Fruit fly (Drosophila melanogaster) whole organism, embryonic: ENCODE measurements around the gene CG14096.
A peak's percentile ranks its signal among the peaks of the same experiment; 100 is the strongest.

ENCODE experiments used
- CG10543 ChIP-seq: fragments of 200-800 bp; sonication (Bioruptor generic); optimal IDR thresholded peaks from 3 replicates; lab custom pipeline; 2017; ENCODE audit warnings: missing biosample characterization, mild to moderate bottlenecking, missing genetic modification characterization, moderate library complexity
- CG12071 ChIP-seq: fragments of 200-800 bp; sonication (Bioruptor generic); optimal IDR thresholded peaks from 3 replicates; lab custom pipeline; 2018; ENCODE audit warnings: missing biosample characterization, mild to moderate bottlenecking, missing genetic modification characterization
- CG14710 ChIP-seq: fragments of 200-800 bp; sonication (Bioruptor generic); optimal IDR thresholded peaks from 3 replicates; lab custom pipeline; 2019; ENCODE audit warnings: missing biosample characterization, mild to moderate bottlenecking, missing genetic modification characterization, moderate library complexity
- CG15601 ChIP-seq: fragments of 200-800 bp; sonication (Bioruptor generic); optimal IDR thresholded peaks from 3 replicates; lab custom pipeline; 2019; ENCODE audit warnings: missing biosample characterization, mild to moderate bottlenecking, missing genetic modification characterization, moderate library complexity
- CG16863 ChIP-seq: fragments of 200-800 bp; sonication (Bioruptor generic); optimal IDR thresholded peaks from 3 replicates; lab custom pipeline; 2016; ENCODE audit warnings: missing biosample characterization, missing genetic modification characterization
- CG17186 ChIP-seq: fragments of 200-800 bp; sonication (Bioruptor generic); optimal IDR thresholded peaks from 3 replicates; lab custom pipeline; 2017; ENCODE audit warnings: missing biosample characterization, missing genetic modification reagents, missing genetic modification characterization
- CG17568 ChIP-seq: fragments of 200-800 bp; sonication (Bioruptor generic); optimal IDR thresholded peaks from 2 replicates; lab custom pipeline; 2018; ENCODE audit warnings: missing biosample characterization, mild to moderate bottlenecking, missing genetic modification characterization, moderate library complexity
- CG2199 ChIP-seq: fragments of 200-800 bp; sonication (Bioruptor generic); IDR thresholded peaks from 3 replicates; pipeline ENCODE4 v1.3.6; 2022; ENCODE audit warnings: missing biosample characterization, missing genetic modification characterization
- CG3065 ChIP-seq: fragments of 200-800 bp; sonication (Bioruptor generic); optimal IDR thresholded peaks from 2 replicates; lab custom pipeline; 2016; ENCODE audit warnings: missing biosample characterization, missing genetic modification characterization
- CG31365 ChIP-seq: fragments of 200-800 bp; sonication (Bioruptor generic); optimal IDR thresholded peaks from 2 replicates; lab custom pipeline; 2018; ENCODE audit warnings: missing biosample characterization, mild to moderate bottlenecking, missing genetic modification characterization
- CG3281 ChIP-seq: fragments of 200-800 bp; sonication (Bioruptor generic); optimal IDR thresholded peaks from 3 replicates; lab custom pipeline; 2017; ENCODE audit warnings: missing biosample characterization, mild to moderate bottlenecking, missing genetic modification characterization
- CG6683 ChIP-seq: fragments of 200-800 bp; sonication (Bioruptor generic); optimal IDR thresholded peaks from 2 replicates; lab custom pipeline; 2017; ENCODE audit warnings: missing biosample characterization, mild to moderate bottlenecking, missing genetic modification characterization, missing genetic modification reagents
- CG7556 ChIP-seq: fragments of 200-800 bp; sonication (Bioruptor generic); optimal IDR thresholded peaks from 2 replicates; lab custom pipeline; 2017; ENCODE audit warnings: missing biosample characterization, mild to moderate bottlenecking, missing genetic modification characterization
- CG7963 ChIP-seq: fragments of 200-800 bp; sonication (Bioruptor generic); IDR thresholded peaks from 3 replicates; pipeline ENCODE4 v1.3.6; 2022; ENCODE audit warnings: missing biosample characterization, missing genetic modification characterization; ENCODE audit not compliant: partially characterized antibody
- CkIIα-i1 ChIP-seq: fragments of 200-800 bp; sonication (Bioruptor generic); IDR thresholded peaks from 2 replicates; pipeline ENCODE4 v1.3.6; 2022; ENCODE audit warnings: missing biosample characterization, missing genetic modification characterization
- Dfd ChIP-seq, 2 experiments: fragments of >200 bp; optimal IDR thresholded peaks; 2 replicates each; lab custom pipeline; 2017; ENCODE audit warnings: missing biosample characterization in 2 of 2, missing genetic modification characterization in 2 of 2
- Fer1 ChIP-seq: fragments of 200-800 bp; sonication (Bioruptor generic); optimal IDR thresholded peaks from 2 replicates; lab custom pipeline; 2017; ENCODE audit warnings: missing biosample characterization, mild to moderate bottlenecking, missing genetic modification characterization
- HHEX ChIP-seq: fragments of 200-800 bp; sonication (Bioruptor generic); optimal IDR thresholded peaks from 3 replicates; lab custom pipeline; 2017; ENCODE audit warnings: missing biosample characterization, mild to moderate bottlenecking, missing genetic modification characterization, missing genetic modification reagents
- HLH3B ChIP-seq: fragments of 200-800 bp; sonication (Bioruptor generic); IDR thresholded peaks from 2 replicates; pipeline ENCODE4 v1.3.6; 2022; ENCODE audit warnings: missing biosample characterization, missing genetic modification characterization
- Hand ChIP-seq: fragments of 200-800 bp; sonication (Bioruptor generic); optimal IDR thresholded peaks from 2 replicates; lab custom pipeline; 2017; ENCODE audit warnings: mild to moderate bottlenecking, missing biosample characterization, missing genetic modification reagents, missing genetic modification characterization
- HmgZ ChIP-seq: fragments of 200-800 bp; sonication (Bioruptor generic); optimal IDR thresholded peaks from 2 replicates; lab custom pipeline; 2018; ENCODE audit warnings: missing biosample characterization, mild to moderate bottlenecking, missing genetic modification characterization
- Kr ChIP-seq: fragments of 200-800 bp; sonication (Bioruptor generic); optimal IDR thresholded peaks from 2 replicates; lab custom pipeline; 2017; ENCODE audit warnings: missing biosample characterization, mild to moderate bottlenecking, missing genetic modification characterization
- Nf-YB ChIP-seq: fragments of 200-800 bp; sonication (Bioruptor generic); optimal IDR thresholded peaks from 3 replicates; lab custom pipeline; 2019; ENCODE audit warnings: missing biosample characterization, mild to moderate bottlenecking, missing genetic modification characterization, moderate library complexity
- PHDP ChIP-seq: fragments of 200-800 bp; sonication (Bioruptor generic); optimal IDR thresholded peaks from 3 replicates; lab custom pipeline; 2018; ENCODE audit warnings: missing biosample characterization, mild to moderate bottlenecking, missing genetic modification characterization, moderate library complexity
- Ptx1 ChIP-seq: fragments of 200-800 bp; sonication (Bioruptor generic); IDR thresholded peaks from 2 replicates; pipeline ENCODE4 v1.3.6; 2022; ENCODE audit warnings: missing biosample characterization, missing genetic modification characterization
- Ravus ChIP-seq: fragments of 200-800 bp; sonication (Bioruptor generic); IDR thresholded peaks from 2 replicates; pipeline ENCODE4 v1.3.6; 2022; ENCODE audit warnings: missing biosample characterization, missing genetic modification characterization
- az2 ChIP-seq: fragments of 200-800 bp; sonication (Bioruptor generic); optimal IDR thresholded peaks from 3 replicates; lab custom pipeline; 2016; ENCODE audit warnings: missing biosample characterization, missing genetic modification characterization
- bigmax ChIP-seq: fragments of 200-800 bp; sonication (Bioruptor generic); optimal IDR thresholded peaks from 2 replicates; lab custom pipeline; 2018; ENCODE audit warnings: missing biosample characterization, mild to moderate bottlenecking, missing genetic modification characterization
- br ChIP-seq: fragments of >200 bp; optimal IDR thresholded peaks from 2 replicates; lab custom pipeline; 2017
- chif ChIP-seq, 2 experiments: fragments of 200-800 bp; sonication (Bioruptor generic); optimal IDR thresholded peaks; 3 replicates each; lab custom pipeline; 2016; ENCODE audit warnings: missing biosample characterization in 2 of 2, missing genetic modification characterization in 2 of 2
- chinmo ChIP-seq: fragments of 200-800 bp; sonication (Bioruptor generic); IDR thresholded peaks from 4 replicates; pipeline ENCODE4 v1.3.6; 2022; ENCODE audit warnings: missing biosample characterization, missing genetic modification characterization; ENCODE audit not compliant: partially characterized antibody
- dmrt99B ChIP-seq: fragments of 200-800 bp; sonication (Bioruptor generic); optimal IDR thresholded peaks from 2 replicates; lab custom pipeline; 2018; ENCODE audit warnings: missing biosample characterization, mild to moderate bottlenecking, missing genetic modification characterization, moderate library complexity
- ewg ChIP-seq: fragments of 200-800 bp; sonication (Bioruptor generic); optimal IDR thresholded peaks from 3 replicates; lab custom pipeline; 2017; ENCODE audit warnings: mild to moderate bottlenecking, missing biosample characterization, missing genetic modification reagents, missing genetic modification characterization
- fd96Cb ChIP-seq: fragments of 200-800 bp; sonication (Bioruptor generic); optimal IDR thresholded peaks from 2 replicates; lab custom pipeline; 2018; ENCODE audit warnings: missing biosample characterization, mild to moderate bottlenecking, missing genetic modification characterization, moderate library complexity
- gem ChIP-seq: fragments of 200-800 bp; sonication (Bioruptor generic); optimal IDR thresholded peaks from 2 replicates; lab custom pipeline; 2019; ENCODE audit warnings: missing biosample characterization, mild to moderate bottlenecking, missing genetic modification characterization, moderate library complexity
- grn ChIP-seq: fragments of 200-800 bp; sonication (Bioruptor generic); optimal IDR thresholded peaks from 3 replicates; lab custom pipeline; 2017; ENCODE audit warnings: missing biosample characterization, missing genetic modification characterization
- lab ChIP-seq: fragments of 200-800 bp; sonication (Bioruptor generic); optimal IDR thresholded peaks from 3 replicates; lab custom pipeline; 2017; ENCODE audit warnings: missing biosample characterization, missing genetic modification characterization, mild to moderate bottlenecking, moderate library complexity, missing genetic modification reagents
- mirr ChIP-seq: fragments of 200-800 bp; sonication (Bioruptor generic); optimal IDR thresholded peaks from 3 replicates; lab custom pipeline; 2018; ENCODE audit warnings: missing biosample characterization, mild to moderate bottlenecking, missing genetic modification characterization
- nom ChIP-seq: fragments of 200-800 bp; sonication (Bioruptor generic); optimal IDR thresholded peaks from 2 replicates; lab custom pipeline; 2017; ENCODE audit warnings: missing biosample characterization, missing genetic modification characterization, mild to moderate bottlenecking, moderate library complexity, missing genetic modification reagents
- p53 ChIP-seq: fragments of 200-800 bp; sonication (Bioruptor generic); optimal IDR thresholded peaks from 2 replicates; lab custom pipeline; 2016; ENCODE audit warnings: missing biosample characterization, missing genetic modification characterization
- sens ChIP-seq: fragments of 200-800 bp; sonication (Bioruptor generic); peaks from one replicate; lab custom pipeline; 2016; ENCODE audit warnings: missing biosample characterization, missing genetic modification characterization
- sim ChIP-seq: fragments of 200-800 bp; sonication (Bioruptor generic); IDR thresholded peaks from 2 replicates; pipeline ENCODE4 v1.3.6; 2022; ENCODE audit warnings: missing biosample characterization, missing genetic modification characterization
- sima ChIP-seq: fragments of 200-800 bp; sonication (Bioruptor generic); optimal IDR thresholded peaks from 2 replicates; lab custom pipeline; 2016; ENCODE audit warnings: missing biosample characterization, missing genetic modification characterization
- so ChIP-seq: fragments of 200-800 bp; sonication (Bioruptor generic); IDR thresholded peaks from 3 replicates; pipeline ENCODE4 v1.3.6; 2022; ENCODE audit warnings: missing biosample characterization, missing genetic modification characterization
- stwl ChIP-seq: fragments of 200-800 bp; sonication (Bioruptor generic); optimal IDR thresholded peaks from 3 replicates; lab custom pipeline; 2018; ENCODE audit warnings: missing biosample characterization, mild to moderate bottlenecking, missing genetic modification characterization, moderate library complexity
- sug ChIP-seq: fragments of 200-800 bp; optimal IDR thresholded peaks from 2 replicates; lab custom pipeline; 2019; ENCODE audit warnings: missing biosample characterization, mild to moderate bottlenecking, missing genetic modification characterization, moderate library complexity
- toy ChIP-seq: fragments of 200-800 bp; sonication (Bioruptor generic); IDR thresholded peaks from 2 replicates; pipeline ENCODE4 v1.3.6; 2022; ENCODE audit warnings: missing biosample characterization, missing genetic modification characterization
- ttk ChIP-seq: fragments of 200-800 bp; sonication (Bioruptor generic); IDR thresholded peaks from 2 replicates; pipeline ENCODE4 v2.1.2; 2022; ENCODE audit warnings: missing biosample characterization, missing genetic modification characterization
- unpg ChIP-seq: fragments of 200-800 bp; sonication (Bioruptor generic); optimal IDR thresholded peaks from 3 replicates; lab custom pipeline; 2018; ENCODE audit warnings: missing biosample characterization, mild to moderate bottlenecking, missing genetic modification characterization, moderate library complexity
- wek ChIP-seq: fragments of 200-800 bp; sonication (Bioruptor generic); optimal IDR thresholded peaks from 3 replicates; lab custom pipeline; 2018; ENCODE audit warnings: missing biosample characterization, mild to moderate bottlenecking, missing genetic modification characterization, moderate library complexity

The CG14096 gene

DNA sequence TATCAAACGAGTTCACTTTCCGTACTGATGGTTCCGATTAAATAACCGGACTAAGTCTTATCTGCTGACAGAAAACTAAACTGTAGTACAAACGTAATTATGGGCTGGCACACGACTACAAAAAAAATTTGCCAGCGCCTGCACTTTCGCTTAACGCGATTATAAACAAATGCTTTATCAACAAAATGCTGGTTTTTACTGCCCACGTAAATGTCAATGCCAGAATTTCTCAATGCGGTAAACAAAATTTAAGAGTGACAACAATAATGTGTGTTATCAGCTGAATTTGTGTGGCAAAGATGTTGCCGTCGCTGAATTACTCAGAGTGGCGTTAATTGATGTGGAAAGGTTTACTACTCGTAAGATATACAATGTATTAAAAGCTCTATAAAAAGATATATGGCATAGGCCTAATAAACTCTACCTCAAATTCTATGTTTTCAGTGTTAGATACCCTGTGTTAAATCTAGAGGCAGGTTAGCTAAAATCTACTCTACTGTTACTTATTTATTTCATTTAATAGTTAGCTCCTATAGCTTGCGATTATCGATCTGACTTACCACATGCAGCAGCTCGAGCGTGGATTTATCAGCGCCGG is 29.2 kb upstream of the CG14096 start (continued):
- TF ChIP-seq chif (GFP tag; optimal IDR thresholded peaks at IDR 0.05; lab: Kevin White, UChicago) (no peak), ttk (no peak), CkIIα-i1 (GFP tag; lab: Robert Waterston, UW) (no peak), lab (GFP tag; lab: Kevin White, UChicago) (peak; percentile 21), dmrt99B (tag; lab: Kevin White, UChicago) (peak; percentile 1), toy (GFP tag; lab: Robert Waterston, UW) (no peak), sug (tag; lab: Kevin White, UChicago) (peak; percentile 65), Dfd (GFP tag; optimal IDR thresholded peaks at IDR 0.05; lab: Kevin White, UChicago) (no peak), Hand (GFP tag; lab: Kevin White, UChicago) (peak; percentile 14), CG10543 (peak; percentile 9), HmgZ (tag; lab: Kevin White, UChicago) (no peak), Ravus (GFP tag; lab: Robert Waterston, UW) (no peak), CG12071 (GFP tag; lab: Kevin White, UChicago) (peak; percentile 41), sens (GFP tag; lab: Kevin White, UChicago) (peak; percentile 30), PHDP (tag; lab: Kevin White, UChicago) (peak; percentile 11), br (lab: Kevin White, UChicago) (no peak), ewg (GFP tag; lab: Kevin White, UChicago) (no peak), grn (GFP tag; lab: Kevin White, UChicago) (no peak), chinmo (GFP tag; lab: Robert Waterston, UW) (0 out of 4 replicates have a peak, but pooled peaks have one; percentile 23), CG14710 (tag; lab: Kevin White, UChicago) (no peak), CG31365 (tag; lab: Kevin White, UChicago) (peak; percentile 0), unpg (GFP tag; lab: Kevin White, UChicago) (peak; percentile 12), stwl (no peak), Fer1 (GFP tag; lab: Kevin White, UChicago) (peak; percentile 36), CG7963 (no peak), CG3281 (GFP tag; lab: Kevin White, UChicago) (peak; percentile 14), CG16863 (GFP tag; lab: Kevin White, UChicago) (no peak), bigmax (GFP tag; lab: Kevin White, UChicago) (no peak), Nf-YB (GFP tag; lab: Kevin White, UChicago) (no peak), CG6683 (GFP tag; lab: Kevin White, UChicago) (no peak), CG2199 (GFP tag; lab: Robert Waterston, UW) (no peak), HHEX (peak; percentile 22), CG15601 (no peak), CG3065 (GFP tag; lab: Kevin White, UChicago) (no peak), gem (tag; lab: Kevin White, UChicago) (peak; percentile 26), az2 (GFP tag; lab: Kevin White, UChicago) (no peak), Ptx1 (no peak), sima (GFP tag; lab: Kevin White, UChicago) (no peak), wek (GFP tag; lab: Kevin White, UChicago) (peak; percentile 32), so (no peak), nom (GFP tag; lab: Kevin White, UChicago) (no peak), Kr (GFP tag; lab: Kevin White, UChicago) (no peak), CG17568 (GFP tag; lab: Kevin White, UChicago) (peak; percentile 15), CG7556 (GFP tag; lab: Kevin White, UChicago) (no peak), fd96Cb (no peak), sim (GFP tag; lab: Robert Waterston, UW) (no peak), mirr (GFP tag; lab: Kevin White, UChicago) (peak; percentile 24), p53 (GFP tag; lab: Kevin White, UChicago) (no peak), CG17186 (GFP tag; lab: Kevin White, UChicago) (no peak), HLH3B (GFP tag; lab: Robert Waterston, UW) (no peak)
